Fruit fly (Drosophila melanogaster): ENCODE results near the gene CG7044.

The CG7044 gene

DNA sequence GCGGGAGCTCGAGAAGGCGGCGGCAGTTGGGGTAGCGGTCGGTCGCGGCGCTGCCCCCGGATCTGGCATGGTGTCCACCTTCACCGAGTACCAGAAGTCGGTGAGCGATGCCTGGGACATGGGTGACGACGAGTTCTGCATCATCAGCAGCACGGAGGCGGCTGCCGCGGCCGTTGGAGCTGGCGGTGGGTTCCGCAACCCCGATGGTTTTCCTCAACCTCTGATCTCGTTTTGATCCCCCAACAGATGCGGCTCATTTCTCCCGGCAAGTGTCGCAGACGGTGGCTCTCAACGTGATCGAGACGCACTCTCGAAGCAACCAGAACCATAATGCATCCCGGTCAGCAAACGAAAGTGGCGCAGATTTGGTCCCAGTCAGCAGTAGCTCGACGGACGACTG, 959 bp upstream of the CG7044 start:
- TF ChIP-seq Atf6 (GFP tag; IDR thresholded peaks at IDR 0.05) (no peak), Ets65A (GFP tag) (peak; percentile 93), mld (GFP tag; IDR thresholded peaks at IDR 0.05; ENCODE audit: partially characterized antibody) (0 out of 3 replicates have a peak, but pooled peaks have one; percentile 47)

dm6 chr3R:21097631-21098117, 3.8 kb downstream of the CG7044 start, which contains the start of gene RhoGAP93B:
Gene RhoGAP93B, minus strand, starts transcription at chr3R:21097827.
- TF ChIP-seq CG31224 (GFP tag; IDR thresholded peaks at IDR 0.05) (peak; percentile 85), zen2 (GFP tag; IDR thresholded peaks at IDR 0.05; ENCODE audit: partially characterized antibody) (peak; percentile 100), Camta (GFP tag; optimal IDR thresholded peaks at IDR 0.05) (peak; percentile 76), hth (optimal IDR thresholded peaks at IDR 0.05) (no peak), stc (GFP tag; IDR thresholded peaks at IDR 0.05) (peak; percentile 87), CG8290 (GFP tag; optimal IDR thresholded peaks at IDR 0.05) (peak; percentile 76), CG8290 (tag; optimal IDR thresholded peaks at IDR 0.05) (peak in 1 of 2 experiments; percentile 13), Dek (tag; optimal IDR thresholded peaks at IDR 0.05) (peak; percentile 67), YL-1 (GFP tag; optimal IDR thresholded peaks at IDR 0.05) (peak; percentile 91), Ptx1 (GFP tag; IDR thresholded peaks at IDR 0.05) (peak; percentile 91), bab2 (GFP tag; optimal IDR thresholded peaks at IDR 0.05) (peak; percentile 94), CG7786 (GFP tag; optimal IDR thresholded peaks at IDR 0.05) (peak; percentile 93), HLH54F (GFP tag; optimal IDR thresholded peaks at IDR 0.05) (peak; percentile 95), CG1024 (GFP tag; IDR thresholded peaks at IDR 0.05) (peak; percentile 84), CG4707 (GFP tag; optimal IDR thresholded peaks at IDR 0.05) (no peak), dmrt11E (tag; optimal IDR thresholded peaks at IDR 0.05) (peak; percentile 73), CG2712 (tag; optimal IDR thresholded peaks at IDR 0.05) (peak; percentile 87), CG17802 (tag; optimal IDR thresholded peaks at IDR 0.05) (peak; percentile 49), Jarid2 (GFP tag; optimal IDR thresholded peaks at IDR 0.05) (peak; percentile 78), pita (GFP tag; optimal IDR thresholded peaks at IDR 0.05) (no peak), dysf (GFP tag; IDR thresholded peaks at IDR 0.05) (peak; percentile 88), Aef1 (GFP tag; IDR thresholded peaks at IDR 0.05) (peak; percentile 96), unpg (GFP tag; optimal IDR thresholded peaks at IDR 0.05) (peak; percentile 65), toy (GFP tag; IDR thresholded peaks at IDR 0.05) (peak; percentile 68; the same call in 1 of the 2 replicates), ci (GFP tag; IDR thresholded peaks at IDR 0.05) (peak; percentile 88), CG43689 (GFP tag; IDR thresholded peaks at IDR 0.05) (no peak), insv (GFP tag; optimal IDR thresholded peaks at IDR 0.05) (peak in 1 of 2 experiments; percentile 59), Bgb (GFP tag; IDR thresholded peaks at IDR 0.05; ENCODE audit: partially characterized antibody) (peak; percentile 100), Ravus (GFP tag; IDR thresholded peaks at IDR 0.05) (peak; percentile 81), CG2889 (GFP tag; IDR thresholded peaks at IDR 0.05) (peak; percentile 74; the same call in 2 of the 3 replicates), CG10321 (GFP tag; IDR thresholded peaks at IDR 0.05) (peak; percentile 27; the same call in 1 of the 2 replicates), CG18011 (GFP tag; optimal IDR thresholded peaks at IDR 0.05) (peak; percentile 78), CG10431 (GFP tag; optimal IDR thresholded peaks at IDR 0.05) (no peak), jing (GFP tag; optimal IDR thresholded peaks at IDR 0.05) (no peak), Doc3 (GFP tag; IDR thresholded peaks at IDR 0.05; ENCODE audit: partially characterized antibody) (peak; percentile 100), CG7987 (GFP tag; optimal IDR thresholded peaks at IDR 0.05) (peak; percentile 68), CG10543 (GFP tag; optimal IDR thresholded peaks at IDR 0.05) (peak; percentile 85), tll (GFP tag; optimal IDR thresholded peaks at IDR 0.05) (peak in 1 of 2 experiments; percentile 29), CG2129 (GFP tag; IDR thresholded peaks at IDR 0.05; ENCODE audit: partially characterized antibody) (peak; percentile 100), vfl (GFP tag; optimal IDR thresholded peaks at IDR 0.05) (no peak), MTF-1 (GFP tag; optimal IDR thresholded peaks at IDR 0.05; ENCODE audit: borderline replicate concordance) (peak; percentile 64), H2.0 (GFP tag; IDR thresholded peaks at IDR 0.05) (peak; percentile 78), pnt (GFP tag; optimal IDR thresholded peaks at IDR 0.05) (peak; percentile 74), Neu2 (GFP tag; optimal IDR thresholded peaks at IDR 0.05; ENCODE audit: borderline replicate concordance) (peak; percentile 63), CG12391 (tag; optimal IDR thresholded peaks at IDR 0.05) (peak; percentile 93)
